Worm (Caenorhabditis elegans) whole organism, L2 larva: Measurements from ENCODE around the gene C06B8.2.

Experiments used
- C34F6.9 ChIP-seq: fragments of 150-350 bp; optimal IDR thresholded peaks from 2 replicates; lab custom pipeline; 2014; ENCODE audit warnings: missing biosample characterization, missing genetic modification characterization
- aly-2 ChIP-seq: fragments of 150-350 bp; optimal IDR thresholded peaks from 2 replicates; lab custom pipeline; 2014; ENCODE audit warnings: missing biosample characterization, missing genetic modification characterization
- ceh-16 ChIP-seq: fragments of 150-350 bp; optimal IDR thresholded peaks from 2 replicates; lab custom pipeline; 2014; ENCODE audit warnings: missing biosample characterization, missing genetic modification characterization
- elt-3 ChIP-seq: sonication (generic microtip); optimal IDR thresholded peaks from 2 replicates; lab custom pipeline; 2017; ENCODE audit warnings: missing biosample characterization, missing genetic modification characterization
- fos-1 ChIP-seq: fragments of 150-350 bp; optimal IDR thresholded peaks from 2 replicates; lab custom pipeline; 2014; ENCODE audit warnings: missing biosample characterization, missing genetic modification characterization
- gmeb-1 ChIP-seq: fragments of 150-350 bp; optimal IDR thresholded peaks from 2 replicates; lab custom pipeline; 2014; ENCODE audit warnings: missing biosample characterization, missing genetic modification characterization
- lin-39 ChIP-seq: fragments of 150-350 bp; optimal IDR thresholded peaks from 2 replicates; lab custom pipeline; 2014; ENCODE audit warnings: missing biosample characterization, missing genetic modification reagents, missing genetic modification characterization
- mdl-1 ChIP-seq, 2 experiments: fragments of 150-350 bp in 1 of 2; sonication (generic microtip) in 1 of 2; optimal IDR thresholded peaks; 2 replicates each; lab custom pipeline; 2017; ENCODE audit warnings: missing biosample characterization in 2 of 2, missing genetic modification characterization in 2 of 2
- nhr-10 ChIP-seq: sonication (generic microtip); optimal IDR thresholded peaks from 2 replicates; lab custom pipeline; 2017; ENCODE audit warnings: missing biosample characterization, missing genetic modification characterization
- nhr-11 ChIP-seq: fragments of 150-350 bp; optimal IDR thresholded peaks from 2 replicates; lab custom pipeline; 2014; ENCODE audit warnings: missing biosample characterization, missing genetic modification characterization
- nhr-12 ChIP-seq: fragments of 150-350 bp; optimal IDR thresholded peaks from 2 replicates; lab custom pipeline; 2014; ENCODE audit warnings: missing biosample characterization, missing genetic modification characterization
- nhr-77 ChIP-seq: fragments of 150-350 bp; optimal IDR thresholded peaks from 2 replicates; lab custom pipeline; 2014; ENCODE audit warnings: missing biosample characterization, missing genetic modification characterization
- sma-3 ChIP-seq: sonication (generic microtip); optimal IDR thresholded peaks from 2 replicates; lab custom pipeline; 2016; ENCODE audit warnings: missing genetic modification reagents, missing genetic modification characterization, missing compliant biosample characterization
- unc-62 ChIP-seq: fragments of 150-350 bp; optimal IDR thresholded peaks from 2 replicates; lab custom pipeline; 2014; ENCODE audit warnings: missing biosample characterization, missing genetic modification reagents, missing genetic modification characterization
- ztf-4 ChIP-seq: fragments of 150-350 bp; optimal IDR thresholded peaks from 2 replicates; lab custom pipeline; 2014; ENCODE audit warnings: missing biosample characterization, missing genetic modification characterization

The C06B8.2 gene

ce11 chrV:15426944-15427343, 51.6 kb downstream of the C06B8.2 start, which contains the start of gene fbxa-209:
Gene fbxa-209 (minus strand): TSS chrV:15427044.
- TF ChIP-seq nhr-10 (tag; lab: Kevin White, UChicago): no peak
- no peak for TF ChIP-seq C34F6.9
- no peak for TF ChIP-seq nhr-12 (tag; lab: Kevin White, UChicago)
- no peak for TF ChIP-seq ztf-4
- no peak for TF ChIP-seq gmeb-1
- TF ChIP-seq aly-2 (tag; lab: Kevin White, UChicago): no peak
- TF ChIP-seq lin-39: no peak
- no peak for TF ChIP-seq fos-1 (tag; lab: Kevin White, UChicago)
- no peak for TF ChIP-seq nhr-11 (tag; lab: Kevin White, UChicago)
- TF ChIP-seq elt-3 (tag; lab: Kevin White, UChicago): no peak
- TF ChIP-seq ceh-16: no peak
- TF ChIP-seq unc-62: no peak
- no peak for TF ChIP-seq mdl-1 (tag; optimal IDR thresholded peaks at IDR 0.05; lab: Kevin White, UChicago)
- no peak for TF ChIP-seq sma-3 (GFP tag; lab: Kevin White, UChicago)
- TF ChIP-seq nhr-77: no peak
- TF ChIP-seq, all 48 proteins: peak for 0
